Worm (Caenorhabditis elegans): ENCODE data around the gene C53A3.1.

C53A3.1 gene

DNA sequence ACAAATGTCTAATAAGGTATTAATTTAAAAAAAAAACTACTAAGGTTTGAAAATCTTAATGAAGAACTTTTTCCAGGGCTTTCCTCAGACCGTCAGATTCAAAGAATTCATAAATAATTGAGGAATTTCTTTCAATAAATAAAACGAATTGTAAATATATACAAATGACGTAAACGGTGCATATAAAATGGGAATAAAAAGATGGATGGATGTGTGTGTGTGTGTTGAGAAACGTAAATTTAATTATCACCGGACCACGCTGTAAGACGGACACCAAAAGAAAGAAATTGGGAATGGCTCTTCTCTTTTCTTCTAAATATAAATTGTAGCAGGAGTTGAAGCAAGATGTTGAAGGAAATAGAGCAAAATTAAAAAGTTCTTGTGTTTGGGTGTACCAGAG lies 13.8 kb downstream of the C53A3.1 start:
- TF ChIP-seq tbx-7 (tag; optimal IDR thresholded peaks at IDR 0.05), result no peak
- TF ChIP-seq ahr-1 (tag; optimal IDR thresholded peaks at IDR 0.05), result no peak
- no peak for TF ChIP-seq mec-3 (tag; optimal IDR thresholded peaks at IDR 0.05; ENCODE audit: borderline replicate concordance)
- no peak for TF ChIP-seq hlh-13 (GFP tag; optimal IDR thresholded peaks at IDR 0.05)
- no peak for TF ChIP-seq dmd-4 (tag; optimal IDR thresholded peaks at IDR 0.05; ENCODE audit: borderline replicate concordance)
- TF ChIP-seq ceh-48 (tag; optimal IDR thresholded peaks at IDR 0.05), result no peak
- TF ChIP-seq lim-6 (tag; optimal IDR thresholded peaks at IDR 0.05), result no peak
- no peak for TF ChIP-seq pha-2 (tag; optimal IDR thresholded peaks at IDR 0.05)
- no peak for TF ChIP-seq K02D7.2 (tag; optimal IDR thresholded peaks at IDR 0.05)
- no peak for TF ChIP-seq sox-4 (tag; optimal IDR thresholded peaks at IDR 0.05)
- no peak for TF ChIP-seq fkh-10 (GFP tag; optimal IDR thresholded peaks at IDR 0.05)
- TF ChIP-seq pag-3 (tag; optimal IDR thresholded peaks at IDR 0.05; ENCODE audit: borderline replicate concordance), result no peak
- TF ChIP-seq elt-4 (tag; optimal IDR thresholded peaks at IDR 0.05), result no peak
- no peak for TF ChIP-seq T23F11.4 (GFP tag; optimal IDR thresholded peaks at IDR 0.05)

DNA sequence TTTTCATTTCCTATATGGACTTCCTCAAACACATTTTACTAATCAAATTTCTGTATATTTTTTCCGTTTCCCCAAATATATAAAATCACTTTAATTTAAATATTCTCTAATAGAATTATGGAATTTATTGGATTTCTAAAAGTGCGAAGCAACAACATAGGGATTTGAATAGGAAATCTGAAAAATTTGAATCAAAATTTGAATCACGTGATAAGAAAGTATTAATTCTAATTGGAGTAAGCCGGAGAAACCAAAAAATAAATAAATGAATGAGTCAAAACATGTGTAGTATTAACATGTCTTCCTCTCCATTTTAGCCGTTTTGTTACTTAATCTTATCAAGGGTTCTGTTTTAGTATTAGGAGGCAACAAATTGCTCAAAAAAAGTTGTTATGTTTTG lies 18.8 kb downstream of the C53A3.1 start:
- no peak for TF ChIP-seq ama-1 (optimal IDR thresholded peaks at IDR 0.05)
- TF ChIP-seq fax-1 (tag; optimal IDR thresholded peaks at IDR 0.05), result no peak
- TF ChIP-seq unc-42 (tag; optimal IDR thresholded peaks at IDR 0.05), result no peak
- no peak for TF ChIP-seq ceh-31 (tag; optimal IDR thresholded peaks at IDR 0.05)
- TF ChIP-seq ceh-34 (tag; optimal IDR thresholded peaks at IDR 0.05), result no peak
- TF ChIP-seq elt-2 (tag; optimal IDR thresholded peaks at IDR 0.05), result no peak
- TF ChIP-seq syd-9 (tag; optimal IDR thresholded peaks at IDR 0.05), result no peak
- TF ChIP-seq pax-1 (tag; optimal IDR thresholded peaks at IDR 0.05), result no peak
- no peak for TF ChIP-seq pag-3 (tag; optimal IDR thresholded peaks at IDR 0.05; ENCODE audit: borderline replicate concordance)
- no peak for TF ChIP-seq pha-2 (tag; optimal IDR thresholded peaks at IDR 0.05)
- TF ChIP-seq lin-11 (tag; optimal IDR thresholded peaks at IDR 0.05), result no peak

DNA sequence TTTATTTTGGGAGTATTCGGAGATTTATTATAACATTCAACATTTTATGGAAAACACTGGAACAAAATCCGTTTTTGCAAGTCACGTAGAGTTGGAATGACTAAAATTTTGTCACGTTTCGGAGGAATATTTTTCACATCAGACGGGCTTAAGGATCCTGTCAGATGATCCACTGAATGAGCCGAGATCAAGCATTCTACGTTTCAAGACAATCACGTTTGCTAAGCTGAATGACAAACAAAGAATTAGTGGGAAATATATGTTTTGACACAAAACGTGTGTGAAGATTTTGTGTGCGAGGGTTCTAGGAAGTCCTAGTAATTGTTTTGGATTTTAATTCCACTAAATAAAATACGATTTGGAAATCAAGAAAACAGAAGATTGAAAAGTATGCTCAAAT lies 20.6 kb downstream of the C53A3.1 start:
- TF ChIP-seq pha-2 (tag; optimal IDR thresholded peaks at IDR 0.05) (no peak), hlh-30 (tag; optimal IDR thresholded peaks at IDR 0.05; ENCODE audit: insufficient read depth) (no peak), unc-42 (tag; optimal IDR thresholded peaks at IDR 0.05) (no peak), hlh-8 (tag; optimal IDR thresholded peaks at IDR 0.05) (no peak), ets-4 (tag; optimal IDR thresholded peaks at IDR 0.05) (no peak), dve-1 (tag; optimal IDR thresholded peaks at IDR 0.05) (no peak), unc-3 (GFP tag; conservative IDR thresholded peaks at IDR 0.05) (no peak), unc-3 (tag; optimal IDR thresholded peaks at IDR 0.05) (no peak), T23F11.4 (GFP tag; optimal IDR thresholded peaks at IDR 0.05) (no peak), odd-2 (tag; optimal IDR thresholded peaks at IDR 0.05) (no peak), tbx-7 (tag; optimal IDR thresholded peaks at IDR 0.05) (no peak), pros-1 (tag; optimal IDR thresholded peaks at IDR 0.05) (no peak), elt-4 (tag; optimal IDR thresholded peaks at IDR 0.05) (no peak), fax-1 (tag; optimal IDR thresholded peaks at IDR 0.05) (no peak), rnt-1 (tag; optimal IDR thresholded peaks at IDR 0.05) (no peak), ceh-19 (GFP tag; optimal IDR thresholded peaks at IDR 0.05) (no peak), mec-3 (tag; optimal IDR thresholded peaks at IDR 0.05; ENCODE audit: borderline replicate concordance) (no peak), C38D4.7 (GFP tag; optimal IDR thresholded peaks at IDR 0.05) (no peak), gmeb-2 (tag; optimal IDR thresholded peaks at IDR 0.05) (no peak)

DNA sequence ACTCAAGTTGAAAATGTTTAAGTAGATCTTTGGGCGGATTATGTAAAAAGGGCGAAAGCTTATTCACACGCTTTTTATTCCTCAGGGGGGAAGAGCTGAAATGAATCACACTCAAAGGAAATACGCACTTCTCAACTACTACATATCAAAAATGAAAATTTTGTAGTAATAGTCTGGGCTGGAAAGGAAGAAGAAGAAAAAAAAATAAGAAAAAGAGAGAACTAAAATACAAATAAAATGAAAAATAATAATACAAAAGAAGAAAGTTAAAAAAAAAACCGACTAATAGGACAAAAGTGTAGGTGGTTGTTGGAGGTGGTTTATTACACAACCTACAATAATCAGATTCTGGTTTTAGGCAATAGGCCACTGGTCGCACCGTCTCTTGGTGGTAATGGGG lies 24.0 kb downstream of the C53A3.1 start, which contains the start of gene K09H11.6:
Gene K09H11.6, minus strand, starts transcription at position 101 of the 400 bp plus-strand sequence.
- no peak for TF ChIP-seq nhr-232 (tag; optimal IDR thresholded peaks at IDR 0.05)
- no peak for TF ChIP-seq hlh-15 (tag; optimal IDR thresholded peaks at IDR 0.05)
- TF ChIP-seq tbx-7 (tag; optimal IDR thresholded peaks at IDR 0.05), result no peak
- no peak for TF ChIP-seq ceh-48 (tag; optimal IDR thresholded peaks at IDR 0.05)
- TF ChIP-seq dve-1 (tag; optimal IDR thresholded peaks at IDR 0.05), result no peak
- no peak for TF ChIP-seq pax-1 (tag; optimal IDR thresholded peaks at IDR 0.05)
- no peak for TF ChIP-seq unc-3 (GFP tag; conservative IDR thresholded peaks at IDR 0.05)
- TF ChIP-seq unc-3 (tag; optimal IDR thresholded peaks at IDR 0.05), result no peak
- TF ChIP-seq K02D7.2 (tag; optimal IDR thresholded peaks at IDR 0.05), result no peak
- no peak for TF ChIP-seq fkh-10 (GFP tag; optimal IDR thresholded peaks at IDR 0.05)
- no peak for TF ChIP-seq C38D4.7 (GFP tag; optimal IDR thresholded peaks at IDR 0.05)

Data from whole organism, late embryonic.